Worm (Caenorhabditis elegans) whole organism, L2 larva: ENCODE results near the gene kin-20.

ENCODE experiments used
- Y55F3AM.14 ChIP-seq: fragments of 200-800 bp; sonication (Bioruptor generic); optimal IDR thresholded peaks from 2 replicates; lab custom pipeline; 2018; ENCODE audit warnings: mild to moderate bottlenecking, missing genetic modification characterization, missing compliant biosample characterization
- fos-1 ChIP-seq: fragments of 150-350 bp; optimal IDR thresholded peaks from 2 replicates; lab custom pipeline; 2014; ENCODE audit warnings: missing biosample characterization, missing genetic modification characterization
- lin-13 ChIP-seq: fragments of 150-350 bp; optimal IDR thresholded peaks from 2 replicates; lab custom pipeline; 2014; ENCODE audit warnings: missing biosample characterization, missing genetic modification reagents, missing genetic modification characterization
- nhr-77 ChIP-seq: fragments of 150-350 bp; optimal IDR thresholded peaks from 2 replicates; lab custom pipeline; 2014; ENCODE audit warnings: missing biosample characterization, missing genetic modification characterization
- snpc-4 ChIP-seq: fragments of 150-350 bp; optimal IDR thresholded peaks from 2 replicates; lab custom pipeline; 2014; ENCODE audit warnings: missing biosample characterization, missing genetic modification characterization
- unc-39 ChIP-seq: fragments of 150-350 bp; optimal IDR thresholded peaks from 2 replicates; lab custom pipeline; 2014; ENCODE audit warnings: missing biosample characterization, missing genetic modification characterization

ce11 chrX:15327238-15327637 lies 49.7 kb upstream of the kin-20 start:
- TF ChIP-seq unc-39 (tag; lab: Kevin White, UChicago), result no peak
- TF ChIP-seq lin-13 (GFP tag; lab: Kevin White, UChicago), result no peak
- no peak for TF ChIP-seq nhr-77
- no peak for TF ChIP-seq snpc-4 (tag; lab: Kevin White, UChicago)
- no peak for TF ChIP-seq Y55F3AM.14 (GFP tag; lab: Kevin White, UChicago)
- no peak for TF ChIP-seq fos-1
